Fruit fly (Drosophila melanogaster) whole organism, embryonic: ENCODE measurements around the gene CG14036.

Source experiments
- Aef1 ChIP-seq: fragments of 200-800 bp; sonication (Bioruptor generic); IDR thresholded peaks from 3 replicates; pipeline ENCODE4 v1.3.6; 2022; ENCODE audit warnings: missing biosample characterization, missing genetic modification characterization
- Asciz ChIP-seq: fragments of 200-800 bp; sonication (Bioruptor generic); optimal IDR thresholded peaks from 2 replicates; lab custom pipeline; 2017; ENCODE audit warnings: missing biosample characterization, mild to moderate bottlenecking, missing genetic modification characterization, missing genetic modification reagents
- Atf-2 ChIP-seq: fragments of 200-800 bp; sonication (Bioruptor generic); optimal IDR thresholded peaks from 2 replicates; lab custom pipeline; 2016; ENCODE audit warnings: missing biosample characterization, missing genetic modification characterization
- Bteb2 ChIP-seq: fragments of 200-800 bp; sonication (Bioruptor generic); optimal IDR thresholded peaks from 2 replicates; lab custom pipeline; 2016; ENCODE audit warnings: missing biosample characterization, missing genetic modification characterization
- CG10462 ChIP-seq: fragments of 200-800 bp; sonication (Bioruptor generic); optimal IDR thresholded peaks from 2 replicates; lab custom pipeline; 2016; ENCODE audit warnings: missing biosample characterization, missing genetic modification characterization
- CG11085 ChIP-seq: fragments of 200-800 bp; sonication (Bioruptor generic); IDR thresholded peaks from 2 replicates; pipeline ENCODE4 v1.3.6; 2022; ENCODE audit warnings: missing biosample characterization, missing genetic modification characterization
- CG11247 ChIP-seq: fragments of 200-800 bp; sonication (Bioruptor generic); IDR thresholded peaks from 2 replicates; pipeline ENCODE4 v1.3.6; 2022; ENCODE audit warnings: missing biosample characterization, missing genetic modification characterization
- CG11456 ChIP-seq: fragments of 200-800 bp; sonication (Bioruptor generic); IDR thresholded peaks from 3 replicates; pipeline ENCODE4 v1.3.6; 2022; ENCODE audit warnings: missing biosample characterization, missing genetic modification characterization
- CG12299 ChIP-seq: fragments of 200-800 bp; sonication (Bioruptor generic); optimal IDR thresholded peaks from 2 replicates; lab custom pipeline; 2018; ENCODE audit warnings: missing biosample characterization, mild to moderate bottlenecking, missing genetic modification characterization
- CG14050 ChIP-seq: fragments of 200-800 bp; sonication (Bioruptor generic); IDR thresholded peaks from 3 replicates; pipeline ENCODE4 v1.3.6; 2022; ENCODE audit warnings: missing biosample characterization, missing genetic modification characterization
- CG15269 ChIP-seq: fragments of 200-800 bp; sonication (Bioruptor generic); optimal IDR thresholded peaks from 2 replicates; lab custom pipeline; 2018; ENCODE audit warnings: missing biosample characterization, mild to moderate bottlenecking, missing genetic modification characterization, moderate library complexity
- CG1602 ChIP-seq: fragments of 200-800 bp; sonication (Bioruptor generic); optimal IDR thresholded peaks from 3 replicates; lab custom pipeline; 2016; ENCODE audit warnings: missing biosample characterization, missing genetic modification characterization
- CG16815 ChIP-seq: fragments of 200-800 bp; sonication (Bioruptor generic); optimal IDR thresholded peaks from 3 replicates; lab custom pipeline; 2017; ENCODE audit warnings: missing biosample characterization, mild to moderate bottlenecking, missing genetic modification characterization
- CG17385 ChIP-seq: fragments of 200-800 bp; sonication (Bioruptor generic); optimal IDR thresholded peaks from 3 replicates; lab custom pipeline; 2018; ENCODE audit warnings: missing biosample characterization, mild to moderate bottlenecking, missing genetic modification characterization
- CG18619 ChIP-seq: fragments of 200-800 bp; sonication (Bioruptor generic); optimal IDR thresholded peaks from 3 replicates; lab custom pipeline; 2017; ENCODE audit warnings: missing biosample characterization, mild to moderate bottlenecking, missing genetic modification characterization
- CG31365 ChIP-seq: fragments of 200-800 bp; sonication (Bioruptor generic); optimal IDR thresholded peaks from 2 replicates; lab custom pipeline; 2018; ENCODE audit warnings: missing biosample characterization, mild to moderate bottlenecking, missing genetic modification characterization
- CG31388 ChIP-seq: fragments of 200-800 bp; sonication (Bioruptor generic); optimal IDR thresholded peaks from 2 replicates; lab custom pipeline; 2016; ENCODE audit warnings: missing biosample characterization, missing genetic modification characterization
- CG34422 ChIP-seq: fragments of 200-800 bp; sonication (Bioruptor generic); IDR thresholded peaks from 3 replicates; pipeline ENCODE4 v1.3.6; 2022; ENCODE audit warnings: missing biosample characterization, missing genetic modification characterization
- CG42726 ChIP-seq: fragments of 200-800 bp; sonication (Bioruptor generic); IDR thresholded peaks from 2 replicates; pipeline ENCODE4 v1.3.6; 2022; ENCODE audit warnings: missing biosample characterization, missing genetic modification characterization; ENCODE audit not compliant: partially characterized antibody
- CG4424 ChIP-seq: fragments of 200-800 bp; sonication (Bioruptor generic); optimal IDR thresholded peaks from 3 replicates; lab custom pipeline; 2016; ENCODE audit warnings: missing biosample characterization, missing genetic modification characterization
- CG5953 ChIP-seq: fragments of 200-800 bp; sonication (Bioruptor generic); IDR thresholded peaks from 2 replicates; pipeline ENCODE4 v1.3.6; 2022; ENCODE audit warnings: missing biosample characterization, missing genetic modification characterization
- CG6654 ChIP-seq: fragments of 200-800 bp; sonication (Bioruptor generic); optimal IDR thresholded peaks from 2 replicates; lab custom pipeline; 2017; ENCODE audit warnings: missing biosample characterization, mild to moderate bottlenecking, missing genetic modification characterization
- CG8290 ChIP-seq, 3 experiments: fragments of 200-800 bp; sonication (Bioruptor generic); optimal IDR thresholded peaks; 2 replicates each; lab custom pipeline; 2016 to 2019; ENCODE audit warnings: missing biosample characterization in 3 of 3, missing genetic modification characterization in 3 of 3, mild to moderate bottlenecking in 2 of 3, moderate library complexity in 1 of 3
- CG8359 ChIP-seq: fragments of 200-800 bp; sonication (Bioruptor generic); optimal IDR thresholded peaks from 2 replicates; lab custom pipeline; 2017; ENCODE audit warnings: missing biosample characterization, mild to moderate bottlenecking, missing genetic modification characterization, borderline replicate concordance
- CG9215 ChIP-seq: fragments of 200-800 bp; sonication (Bioruptor generic); IDR thresholded peaks from 2 replicates; pipeline ENCODE4 v1.3.6; 2022; ENCODE audit warnings: missing biosample characterization, missing genetic modification characterization
- CoRest ChIP-seq: fragments of 200-800 bp; sonication (Bioruptor generic); optimal IDR thresholded peaks from 3 replicates; lab custom pipeline; 2018; ENCODE audit warnings: missing biosample characterization, mild to moderate bottlenecking, missing genetic modification characterization, moderate library complexity
- Deaf1 ChIP-seq: fragments of 200-800 bp; optimal IDR thresholded peaks from 3 replicates; lab custom pipeline; 2019; ENCODE audit warnings: missing biosample characterization, mild to moderate bottlenecking, missing genetic modification characterization, moderate library complexity
- Doc3 ChIP-seq: fragments of 200-800 bp; sonication (Bioruptor generic); IDR thresholded peaks from 3 replicates; pipeline ENCODE4 v1.3.6; 2022; ENCODE audit warnings: missing biosample characterization, missing genetic modification characterization; ENCODE audit not compliant: partially characterized antibody
- HLH4C ChIP-seq: fragments of 200-800 bp; sonication (Bioruptor generic); IDR thresholded peaks from 3 replicates; pipeline ENCODE4 v1.3.6; 2022; ENCODE audit warnings: missing biosample characterization, missing genetic modification characterization; ENCODE audit not compliant: partially characterized antibody
- Jarid2 ChIP-seq: fragments of 200-800 bp; sonication (Bioruptor generic); optimal IDR thresholded peaks from 3 replicates; lab custom pipeline; 2017; ENCODE audit warnings: mild to moderate bottlenecking, missing biosample characterization, missing genetic modification reagents, missing genetic modification characterization
- MESR4 ChIP-seq: fragments of 200-800 bp; sonication (Bioruptor generic); optimal IDR thresholded peaks from 2 replicates; lab custom pipeline; 2018; ENCODE audit warnings: missing biosample characterization, mild to moderate bottlenecking, missing genetic modification characterization, moderate library complexity
- Nf-YA ChIP-seq: fragments of 200-800 bp; sonication (Bioruptor generic); IDR thresholded peaks from 2 replicates; pipeline ENCODE4 v1.3.6; 2022; ENCODE audit warnings: missing biosample characterization, missing genetic modification characterization
- Oaz ChIP-seq: fragments of 200-800 bp; sonication (Bioruptor generic); IDR thresholded peaks from 2 replicates; pipeline ENCODE4 v1.3.6; 2022; ENCODE audit warnings: missing biosample characterization, missing genetic modification characterization
- Ptx1 ChIP-seq: fragments of 200-800 bp; sonication (Bioruptor generic); IDR thresholded peaks from 2 replicates; pipeline ENCODE4 v1.3.6; 2022; ENCODE audit warnings: missing biosample characterization, missing genetic modification characterization
- Xbp1 ChIP-seq: fragments of 200-800 bp; sonication (Bioruptor generic); optimal IDR thresholded peaks from 3 replicates; lab custom pipeline; 2016; ENCODE audit warnings: missing biosample characterization, mild to moderate bottlenecking, missing genetic modification characterization
- ara ChIP-seq: fragments of 200-800 bp; sonication (Bioruptor generic); IDR thresholded peaks from 2 replicates; pipeline ENCODE4 v1.3.6; 2022; ENCODE audit warnings: missing biosample characterization, missing genetic modification characterization
- ase ChIP-seq: fragments of 200-800 bp; sonication (Bioruptor generic); IDR thresholded peaks from 3 replicates; pipeline ENCODE4 v1.3.6; 2022; ENCODE audit warnings: missing biosample characterization, missing genetic modification characterization
- bbx ChIP-seq: fragments of 200-800 bp; sonication (Bioruptor generic); IDR thresholded peaks from 2 replicates; pipeline ENCODE4 v1.3.6; 2022; ENCODE audit warnings: missing biosample characterization, missing genetic modification characterization; ENCODE audit not compliant: partially characterized antibody
- corto ChIP-seq: fragments of 200-800 bp; sonication (Bioruptor generic); optimal IDR thresholded peaks from 2 replicates; lab custom pipeline; 2016; ENCODE audit warnings: missing biosample characterization, mild to moderate bottlenecking, missing genetic modification characterization, moderate library complexity
- da ChIP-seq: fragments of 200-800 bp; sonication (Bioruptor generic); optimal IDR thresholded peaks from 2 replicates; lab custom pipeline; 2016; ENCODE audit warnings: missing biosample characterization, missing genetic modification characterization
- esg ChIP-seq: fragments of 200-800 bp; sonication (Bioruptor generic); conservative IDR thresholded peaks from 2 replicates; pipeline ENCODE4 v1.3.6; 2022; ENCODE audit warnings: missing biosample characterization, missing genetic modification characterization
- fd3F ChIP-seq: fragments of 200-800 bp; sonication (Bioruptor generic); optimal IDR thresholded peaks from 2 replicates; lab custom pipeline; 2018; ENCODE audit warnings: missing biosample characterization, mild to moderate bottlenecking, missing genetic modification characterization, moderate library complexity
- kah ChIP-seq: fragments of 200-800 bp; sonication (Bioruptor generic); optimal IDR thresholded peaks from 2 replicates; lab custom pipeline; 2018; ENCODE audit warnings: missing biosample characterization, mild to moderate bottlenecking, missing genetic modification characterization
- luna ChIP-seq: fragments of 200-800 bp; sonication (Bioruptor generic); optimal IDR thresholded peaks from 2 replicates; lab custom pipeline; 2016; ENCODE audit warnings: missing biosample characterization, missing genetic modification characterization
- mam ChIP-seq: fragments of 200-800 bp; sonication (Bioruptor generic); optimal IDR thresholded peaks from 3 replicates; lab custom pipeline; 2016; ENCODE audit warnings: missing biosample characterization, missing genetic modification characterization
- pb ChIP-seq: fragments of 200-800 bp; sonication (Bioruptor generic); optimal IDR thresholded peaks from 3 replicates; lab custom pipeline; 2016; ENCODE audit warnings: missing biosample characterization, missing genetic modification characterization
- pnt ChIP-seq: fragments of 200-800 bp; sonication (Bioruptor generic); optimal IDR thresholded peaks from 3 replicates; lab custom pipeline; 2016; ENCODE audit warnings: missing biosample characterization, missing genetic modification characterization
- sima ChIP-seq: fragments of 200-800 bp; sonication (Bioruptor generic); optimal IDR thresholded peaks from 2 replicates; lab custom pipeline; 2016; ENCODE audit warnings: missing biosample characterization, missing genetic modification characterization
- so ChIP-seq: fragments of 200-800 bp; sonication (Bioruptor generic); IDR thresholded peaks from 3 replicates; pipeline ENCODE4 v1.3.6; 2022; ENCODE audit warnings: missing biosample characterization, missing genetic modification characterization
- zf30C ChIP-seq: fragments of 200-800 bp; sonication (Bioruptor generic); optimal IDR thresholded peaks from 3 replicates; lab custom pipeline; 2018; ENCODE audit warnings: missing biosample characterization, mild to moderate bottlenecking, missing genetic modification characterization
- zfh1 ChIP-seq: fragments of 200-800 bp; sonication (Bioruptor generic); IDR thresholded peaks from 3 replicates; pipeline ENCODE4 v1.3.6; 2022; ENCODE audit warnings: missing biosample characterization, missing genetic modification characterization

Gene CG14036

DNA sequence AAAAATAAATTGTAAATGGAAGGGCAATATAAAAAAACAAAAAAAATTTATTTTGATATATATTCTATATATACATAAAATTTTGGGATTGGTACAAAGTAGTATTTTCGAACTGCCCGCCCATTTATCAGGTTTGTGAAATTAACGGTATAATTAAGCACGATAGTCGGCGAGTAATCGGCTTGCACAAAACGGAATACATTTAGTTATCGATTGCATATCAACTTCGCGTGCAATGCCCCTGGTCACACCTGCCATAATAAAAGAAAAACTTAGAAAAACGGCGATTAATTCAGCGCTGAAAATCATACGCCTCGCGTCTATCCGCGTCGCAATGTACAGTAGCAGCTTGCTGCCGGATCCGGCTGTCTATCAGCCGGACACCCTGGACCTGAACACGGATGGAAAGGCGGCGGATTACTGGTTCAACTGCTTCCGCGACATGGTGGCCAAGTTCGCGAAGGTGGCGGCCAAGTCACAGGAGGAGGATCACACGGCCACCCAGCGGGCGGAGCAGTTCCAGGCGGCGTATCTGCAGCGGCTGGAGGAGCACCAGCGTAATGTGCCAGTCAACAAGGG is 39.0 kb upstream of the CG14036 start, which contains the start of gene CG5828 (continued):
- TF ChIP-seq Ptx1 (GFP tag; lab: Robert Waterston, UW), result no peak
- TF ChIP-seq CG10462 (GFP tag; lab: Kevin White, UChicago), result peak; percentile 52
- no peak for TF ChIP-seq CG15269 (tag; lab: Kevin White, UChicago)
- no peak for TF ChIP-seq da (GFP tag; lab: Kevin White, UChicago)
- TF ChIP-seq CG42726 (GFP tag; lab: Robert Waterston, UW), result peak; percentile 49; the same call in 1 of the 2 replicates
- no peak for TF ChIP-seq kah (GFP tag; lab: Kevin White, UChicago)
- TF ChIP-seq Atf-2, result no peak
- no peak for TF ChIP-seq CG4424
- no peak for TF ChIP-seq CG16815 (GFP tag; lab: Kevin White, UChicago)
- TF ChIP-seq CG5953 (GFP tag; lab: Robert Waterston, UW), result no peak
- no peak for TF ChIP-seq Aef1 (GFP tag; lab: Robert Waterston, UW)
- no peak for TF ChIP-seq Deaf1 (tag; lab: Kevin White, UChicago)
- TF ChIP-seq luna, result no peak
- no peak for TF ChIP-seq pb
- no peak for TF ChIP-seq ase (GFP tag; lab: Robert Waterston, UW)
- TF ChIP-seq Xbp1, result no peak
- TF ChIP-seq CG14050 (GFP tag; lab: Robert Waterston, UW), result no peak
- no peak for TF ChIP-seq CG8359 (GFP tag; lab: Kevin White, UChicago)
- no peak for TF ChIP-seq Bteb2 (GFP tag; lab: Kevin White, UChicago)
- no peak for TF ChIP-seq Jarid2 (GFP tag; lab: Kevin White, UChicago)
- TF ChIP-seq HLH4C, result peak; percentile 70
- no peak for TF ChIP-seq CG9215 (GFP tag; lab: Robert Waterston, UW)
- TF ChIP-seq CG31388 (GFP tag; lab: Kevin White, UChicago), result no peak
- no peak for TF ChIP-seq Oaz (GFP tag; lab: Robert Waterston, UW)
- no peak for TF ChIP-seq mam (GFP tag; lab: Kevin White, UChicago)
- no peak for TF ChIP-seq CG18619
- no peak for TF ChIP-seq CG6654 (GFP tag; lab: Kevin White, UChicago)
- TF ChIP-seq Asciz, result no peak
- TF ChIP-seq CG12299 (tag; lab: Kevin White, UChicago), result no peak
- no peak for TF ChIP-seq ara (GFP tag; lab: Robert Waterston, UW)
- no peak for TF ChIP-seq sima
- no peak for TF ChIP-seq esg (GFP tag; lab: Robert Waterston, UW)
- no peak for TF ChIP-seq zfh1 (GFP tag; lab: Robert Waterston, UW)
- no peak for TF ChIP-seq pnt (GFP tag; lab: Kevin White, UChicago)
- no peak for TF ChIP-seq fd3F (GFP tag; lab: Kevin White, UChicago)
- TF ChIP-seq Doc3 (GFP tag; lab: Robert Waterston, UW), result peak; percentile 67; the same call in 2 of the 3 replicates
- no peak for TF ChIP-seq CG11247 (GFP tag; lab: Robert Waterston, UW)
- no peak for TF ChIP-seq CG31365
- TF ChIP-seq MESR4 (GFP tag; lab: Kevin White, UChicago), result peak; percentile 79
- TF ChIP-seq CG8290 (GFP tag; optimal IDR thresholded peaks at IDR 0.05; lab: Kevin White, UChicago), result no peak
- no peak for TF ChIP-seq CG8290 (tag; optimal IDR thresholded peaks at IDR 0.05; lab: Kevin White, UChicago)
- TF ChIP-seq CG11456 (GFP tag; lab: Robert Waterston, UW), result no peak
- TF ChIP-seq Nf-YA (GFP tag; lab: Robert Waterston, UW), result no peak
- TF ChIP-seq CG34422 (GFP tag; lab: Robert Waterston, UW), result no peak
- TF ChIP-seq CG11085 (GFP tag; lab: Robert Waterston, UW), result no peak
- TF ChIP-seq corto (GFP tag; lab: Kevin White, UChicago), result no peak
- TF ChIP-seq zf30C, result no peak
- no peak for TF ChIP-seq CG17385 (GFP tag; lab: Kevin White, UChicago)
- no peak for TF ChIP-seq so
- no peak for TF ChIP-seq CG1602 (GFP tag; lab: Kevin White, UChicago)
- peak; percentile 49 for TF ChIP-seq CoRest (tag; lab: Kevin White, UChicago)
- TF ChIP-seq bbx, result peak; percentile 64
